Fruit fly (Drosophila melanogaster) whole organism, embryonic: ENCODE results near the gene CG10252.
A peak's percentile ranks its signal among the peaks of the same experiment; 100 is the strongest.

Source experiments
- Ada2b ChIP-seq: fragments of 200-800 bp; sonication (Bioruptor generic); IDR thresholded peaks from 2 replicates; pipeline ENCODE4 v1.3.6; 2022; ENCODE audit warnings: missing biosample characterization, missing genetic modification characterization
- Antp ChIP-seq: fragments of 200-800 bp; sonication (Bioruptor generic); optimal IDR thresholded peaks from 3 replicates; lab custom pipeline; 2016; ENCODE audit warnings: missing biosample characterization, missing genetic modification characterization
- B-H2 ChIP-seq: fragments of 200-800 bp; sonication (Bioruptor generic); optimal IDR thresholded peaks from 2 replicates; lab custom pipeline; 2018; ENCODE audit warnings: missing biosample characterization, mild to moderate bottlenecking, missing genetic modification characterization
- CG1024 ChIP-seq: fragments of 200-800 bp; sonication (Bioruptor generic); IDR thresholded peaks from 2 replicates; pipeline ENCODE4 v1.3.6; 2022; ENCODE audit warnings: missing biosample characterization, missing genetic modification characterization
- CG10366 ChIP-seq: fragments of 200-800 bp; sonication (Bioruptor generic); IDR thresholded peaks from 2 replicates; pipeline ENCODE4 v1.3.6; 2022; ENCODE audit warnings: missing biosample characterization, missing genetic modification characterization
- CG10654 ChIP-seq: fragments of 200-800 bp; sonication (Bioruptor generic); optimal IDR thresholded peaks from 2 replicates; lab custom pipeline; 2016; ENCODE audit warnings: missing biosample characterization, missing genetic modification characterization
- CG12391 ChIP-seq: fragments of 200-800 bp; sonication (Bioruptor generic); optimal IDR thresholded peaks from 3 replicates; lab custom pipeline; 2018; ENCODE audit warnings: missing biosample characterization, mild to moderate bottlenecking, missing genetic modification characterization, moderate library complexity
- CG13287 ChIP-seq: fragments of 200-800 bp; sonication (Bioruptor generic); IDR thresholded peaks from 2 replicates; pipeline ENCODE4 v1.3.6; 2022; ENCODE audit warnings: missing biosample characterization, missing genetic modification characterization; ENCODE audit not compliant: partially characterized antibody
- CG15514 ChIP-seq: fragments of 200-800 bp; sonication (Bioruptor generic); optimal IDR thresholded peaks from 3 replicates; lab custom pipeline; 2017; ENCODE audit warnings: missing biosample characterization, missing genetic modification characterization, mild to moderate bottlenecking, moderate library complexity, missing genetic modification reagents
- CG15601 ChIP-seq: fragments of 200-800 bp; sonication (Bioruptor generic); optimal IDR thresholded peaks from 3 replicates; lab custom pipeline; 2019; ENCODE audit warnings: missing biosample characterization, mild to moderate bottlenecking, missing genetic modification characterization, moderate library complexity
- CG17568 ChIP-seq: fragments of 200-800 bp; sonication (Bioruptor generic); optimal IDR thresholded peaks from 2 replicates; lab custom pipeline; 2018; ENCODE audit warnings: missing biosample characterization, mild to moderate bottlenecking, missing genetic modification characterization, moderate library complexity
- CG18764 ChIP-seq: fragments of 200-800 bp; sonication (Bioruptor generic); optimal IDR thresholded peaks from 3 replicates; lab custom pipeline; 2016; ENCODE audit warnings: missing biosample characterization, missing genetic modification characterization
- CG2199 ChIP-seq: fragments of 200-800 bp; sonication (Bioruptor generic); IDR thresholded peaks from 3 replicates; pipeline ENCODE4 v1.3.6; 2022; ENCODE audit warnings: missing biosample characterization, missing genetic modification characterization
- CG2678 ChIP-seq: fragments of 200-800 bp; sonication (Bioruptor generic); optimal IDR thresholded peaks from 3 replicates; lab custom pipeline; 2019; ENCODE audit warnings: missing biosample characterization, mild to moderate bottlenecking, missing genetic modification characterization, moderate library complexity
- CG2875 ChIP-seq: fragments of 200-800 bp; sonication (Bioruptor generic); optimal IDR thresholded peaks from 2 replicates; lab custom pipeline; 2017; ENCODE audit warnings: missing biosample characterization, mild to moderate bottlenecking, missing genetic modification characterization, missing genetic modification reagents
- CG32532 ChIP-seq: fragments of 200-800 bp; sonication (Bioruptor generic); IDR thresholded peaks from 2 replicates; pipeline ENCODE4 v1.3.6; 2022; ENCODE audit warnings: missing biosample characterization, missing genetic modification characterization
- CG3281 ChIP-seq: fragments of 200-800 bp; sonication (Bioruptor generic); optimal IDR thresholded peaks from 3 replicates; lab custom pipeline; 2017; ENCODE audit warnings: missing biosample characterization, mild to moderate bottlenecking, missing genetic modification characterization
- CG4707 ChIP-seq: fragments of 200-800 bp; sonication (Bioruptor generic); optimal IDR thresholded peaks from 2 replicates; lab custom pipeline; 2018; ENCODE audit warnings: missing biosample characterization, mild to moderate bottlenecking, missing genetic modification characterization, moderate library complexity
- CG7928 ChIP-seq: fragments of 200-800 bp; sonication (Bioruptor generic); optimal IDR thresholded peaks from 2 replicates; lab custom pipeline; 2017; ENCODE audit warnings: missing biosample characterization, mild to moderate bottlenecking, missing genetic modification characterization
- CG8089 ChIP-seq: fragments of 200-800 bp; sonication (Bioruptor generic); optimal IDR thresholded peaks from 3 replicates; lab custom pipeline; 2016; ENCODE audit warnings: missing biosample characterization, missing genetic modification characterization
- CHES-1-like ChIP-seq: fragments of 200-800 bp; sonication (Bioruptor generic); optimal IDR thresholded peaks from 2 replicates; lab custom pipeline; 2016; ENCODE audit warnings: missing biosample characterization, missing genetic modification characterization
- Camta ChIP-seq: fragments of 200-800 bp; sonication (Bioruptor generic); optimal IDR thresholded peaks from 2 replicates; lab custom pipeline; 2016; ENCODE audit warnings: missing biosample characterization, missing genetic modification characterization
- D19B ChIP-seq: fragments of 200-800 bp; sonication (Bioruptor generic); optimal IDR thresholded peaks from 2 replicates; lab custom pipeline; 2017; ENCODE audit warnings: missing biosample characterization, mild to moderate bottlenecking, missing genetic modification characterization
- Ets65A ChIP-seq: fragments of 200-800 bp; sonication (Bioruptor generic); peaks from one replicate; lab custom pipeline; 2016; ENCODE audit warnings: missing biosample characterization, missing genetic modification characterization
- Ets97D ChIP-seq: fragments of 200-800 bp; sonication (Bioruptor generic); optimal IDR thresholded peaks from 3 replicates; lab custom pipeline; 2016; ENCODE audit warnings: missing biosample characterization, missing genetic modification characterization
- Mad ChIP-seq: fragments of 200-800 bp; sonication (Bioruptor generic); optimal IDR thresholded peaks from 2 replicates; lab custom pipeline; 2016; ENCODE audit warnings: missing biosample characterization, missing genetic modification characterization
- Max ChIP-seq: fragments of 200-800 bp; sonication (Bioruptor generic); optimal IDR thresholded peaks from 2 replicates; lab custom pipeline; 2016; ENCODE audit warnings: missing biosample characterization, mild to moderate bottlenecking, missing genetic modification characterization
- Mrtf ChIP-seq: fragments of 200-800 bp; sonication (Bioruptor generic); IDR thresholded peaks from 3 replicates; pipeline ENCODE4 v1.3.6; 2022; ENCODE audit warnings: missing biosample characterization, missing genetic modification characterization
- Neu2 ChIP-seq: fragments of 200-800 bp; sonication (Bioruptor generic); optimal IDR thresholded peaks from 3 replicates; lab custom pipeline; 2016; ENCODE audit warnings: missing biosample characterization, missing genetic modification characterization, borderline replicate concordance
- Usf ChIP-seq: fragments of 200-800 bp; sonication (Bioruptor generic); optimal IDR thresholded peaks from 2 replicates; lab custom pipeline; 2017; ENCODE audit warnings: missing genotype, missing biosample characterization, missing genetic modification characterization
- abd-A ChIP-seq: fragments of 200-800 bp; sonication (Bioruptor generic); optimal IDR thresholded peaks from 3 replicates; lab custom pipeline; 2019; ENCODE audit warnings: missing biosample characterization, mild to moderate bottlenecking, missing genetic modification characterization, moderate library complexity
- bsh ChIP-seq, 2 experiments: fragments of 200-800 bp; sonication (Bioruptor generic); optimal IDR thresholded peaks; 2 replicates each; lab custom pipeline; 2017 to 2018; ENCODE audit warnings: mild to moderate bottlenecking in 2 of 2, missing biosample characterization in 2 of 2, missing genetic modification characterization in 2 of 2, moderate library complexity in 1 of 2
- cwo ChIP-seq: fragments of 200-800 bp; sonication (Bioruptor generic); optimal IDR thresholded peaks from 3 replicates; lab custom pipeline; 2017; ENCODE audit warnings: missing biosample characterization, missing genetic modification characterization, mild to moderate bottlenecking, moderate library complexity, missing genetic modification reagents
- esg ChIP-seq: fragments of 200-800 bp; sonication (Bioruptor generic); conservative IDR thresholded peaks from 2 replicates; pipeline ENCODE4 v1.3.6; 2022; ENCODE audit warnings: missing biosample characterization, missing genetic modification characterization
- gsb ChIP-seq: fragments of 200-800 bp; sonication (Bioruptor generic); IDR thresholded peaks from 2 replicates; pipeline ENCODE4 v1.3.6; 2022; ENCODE audit warnings: missing biosample characterization, missing genetic modification characterization
- gsb-n ChIP-seq: fragments of 200-800 bp; sonication (Bioruptor generic); optimal IDR thresholded peaks from 3 replicates; lab custom pipeline; 2018; ENCODE audit warnings: missing biosample characterization, mild to moderate bottlenecking, missing genetic modification characterization
- insv ChIP-seq, 2 experiments: fragments of 200-800 bp; sonication (Bioruptor generic); optimal IDR thresholded peaks; 3 replicates each; lab custom pipeline; 2016 to 2018; ENCODE audit warnings: missing biosample characterization in 2 of 2, missing genetic modification characterization in 2 of 2
- lbe ChIP-seq: fragments of 200-800 bp; sonication (Bioruptor generic); optimal IDR thresholded peaks from 2 replicates; lab custom pipeline; 2016; ENCODE audit warnings: missing biosample characterization, mild to moderate bottlenecking, missing genetic modification characterization
- mam ChIP-seq: fragments of 200-800 bp; sonication (Bioruptor generic); optimal IDR thresholded peaks from 3 replicates; lab custom pipeline; 2016; ENCODE audit warnings: missing biosample characterization, missing genetic modification characterization
- phol ChIP-seq: fragments of 200-800 bp; sonication (Bioruptor generic); optimal IDR thresholded peaks from 3 replicates; lab custom pipeline; 2018; ENCODE audit warnings: missing biosample characterization, mild to moderate bottlenecking, missing genetic modification characterization, moderate library complexity
- row ChIP-seq: fragments of 200-800 bp; sonication (Bioruptor generic); IDR thresholded peaks from 3 replicates; pipeline ENCODE4 v1.3.6; 2022; ENCODE audit warnings: missing biosample characterization, missing genetic modification characterization
- tgo ChIP-seq: fragments of 200-800 bp; sonication (Bioruptor generic); IDR thresholded peaks from 3 replicates; pipeline ENCODE4 v1.3.6; 2022; ENCODE audit warnings: missing biosample characterization, missing genetic modification characterization
- tin ChIP-seq: fragments of 200-800 bp; sonication (Bioruptor generic); optimal IDR thresholded peaks from 3 replicates; lab custom pipeline; 2016; ENCODE audit warnings: missing biosample characterization, missing genetic modification characterization
- tna ChIP-seq: fragments of 200-800 bp; sonication (Bioruptor generic); IDR thresholded peaks from 2 replicates; pipeline ENCODE4 v1.3.6; 2022; ENCODE audit warnings: missing biosample characterization, missing genetic modification characterization; ENCODE audit not compliant: partially characterized antibody
- ttk ChIP-seq: fragments of 200-800 bp; sonication (Bioruptor generic); IDR thresholded peaks from 2 replicates; pipeline ENCODE4 v2.1.2; 2022; ENCODE audit warnings: missing biosample characterization, missing genetic modification characterization
- unpg ChIP-seq: fragments of 200-800 bp; sonication (Bioruptor generic); optimal IDR thresholded peaks from 3 replicates; lab custom pipeline; 2018; ENCODE audit warnings: missing biosample characterization, mild to moderate bottlenecking, missing genetic modification characterization, moderate library complexity

CG10252 gene

dm6 chr3R:23675646-23676045, 20.4 kb downstream of the CG10252 start:
- TF ChIP-seq unpg (GFP tag; lab: Kevin White, UChicago), result no peak
- TF ChIP-seq Mrtf (GFP tag; lab: Robert Waterston, UW), result no peak
- TF ChIP-seq row (GFP tag; lab: Robert Waterston, UW), result no peak
- no peak for TF ChIP-seq CG8089 (GFP tag; lab: Kevin White, UChicago)
- TF ChIP-seq abd-A (tag; lab: Kevin White, UChicago), result no peak
- no peak for TF ChIP-seq CG2678
- TF ChIP-seq CG7928 (GFP tag; lab: Kevin White, UChicago), result no peak
- no peak for TF ChIP-seq CG1024 (GFP tag; lab: Robert Waterston, UW)
- TF ChIP-seq Ets97D (GFP tag; lab: Kevin White, UChicago), result no peak

dm6 chr3R:23674369-23674768, 21.7 kb downstream of the CG10252 start:
- no peak for TF ChIP-seq tna (GFP tag; lab: Robert Waterston, UW)
- no peak for TF ChIP-seq Antp (GFP tag; lab: Kevin White, UChicago)
- no peak for TF ChIP-seq Ets65A (GFP tag; lab: Kevin White, UChicago)
- TF ChIP-seq CG10654 (GFP tag; lab: Kevin White, UChicago), result no peak
- TF ChIP-seq CG3281 (GFP tag; lab: Kevin White, UChicago), result no peak
- no peak for TF ChIP-seq abd-A (tag; lab: Kevin White, UChicago)
- TF ChIP-seq CG13287 (GFP tag; lab: Robert Waterston, UW), result no peak
- TF ChIP-seq Ada2b (GFP tag; lab: Robert Waterston, UW), result no peak
- no peak for TF ChIP-seq tin (GFP tag; lab: Kevin White, UChicago)
- no peak for TF ChIP-seq CG15514 (GFP tag; lab: Kevin White, UChicago)
- no peak for TF ChIP-seq Neu2
- no peak for TF ChIP-seq bsh (GFP tag; optimal IDR thresholded peaks at IDR 0.05; lab: Kevin White, UChicago)
- TF ChIP-seq lbe (GFP tag; lab: Kevin White, UChicago), result no peak
- no peak for TF ChIP-seq CG2199 (GFP tag; lab: Robert Waterston, UW)

- peak; percentile 16 for TF ChIP-seq Ets65A (GFP tag; lab: Kevin White, UChicago)
- TF ChIP-seq insv (GFP tag; optimal IDR thresholded peaks at IDR 0.05; lab: Kevin White, UChicago), result no peak
- TF ChIP-seq CG2875, result no peak
- no peak for TF ChIP-seq CG32532
- no peak for TF ChIP-seq esg (GFP tag; lab: Robert Waterston, UW)
- TF ChIP-seq CG15601, result peak; percentile 64
- no peak for TF ChIP-seq Max
- TF ChIP-seq CG18764 (GFP tag; lab: Kevin White, UChicago), result no peak
- TF ChIP-seq gsb-n (tag; lab: Kevin White, UChicago), result no peak
Measured at dm6 chr3R:23673084-23673483, 23.0 kb downstream of the CG10252 start.

dm6 chr3R:23669401-23670216, 26.4 kb downstream of the CG10252 start, which contains the start of gene CG31145:
TSS of gene CG31145 (minus strand) at chr3R:23669659.
- TF ChIP-seq Camta (GFP tag; lab: Kevin White, UChicago) (peak; percentile 100), D19B (GFP tag; lab: Kevin White, UChicago) (peak; percentile 97), cwo (GFP tag; lab: Kevin White, UChicago) (peak; percentile 99), CG17568 (GFP tag; lab: Kevin White, UChicago) (peak; percentile 99), CG10366 (GFP tag; lab: Robert Waterston, UW) (peak; percentile 99), Usf (peak; percentile 99), tgo (peak; percentile 99), mam (peak; percentile 100), phol (tag; lab: Kevin White, UChicago) (peak; percentile 99), CG4707 (peak; percentile 95), Mad (GFP tag; lab: Kevin White, UChicago) (peak; percentile 99), ttk (peak; percentile 99), CHES-1-like (GFP tag; lab: Kevin White, UChicago) (peak; percentile 100), B-H2 (peak; percentile 97), gsb (GFP tag; lab: Robert Waterston, UW) (peak; percentile 99), CG12391 (tag; lab: Kevin White, UChicago) (peak; percentile 100)
